Worm (Caenorhabditis elegans): ENCODE measurements around the gene T19D12.6.

DNA sequence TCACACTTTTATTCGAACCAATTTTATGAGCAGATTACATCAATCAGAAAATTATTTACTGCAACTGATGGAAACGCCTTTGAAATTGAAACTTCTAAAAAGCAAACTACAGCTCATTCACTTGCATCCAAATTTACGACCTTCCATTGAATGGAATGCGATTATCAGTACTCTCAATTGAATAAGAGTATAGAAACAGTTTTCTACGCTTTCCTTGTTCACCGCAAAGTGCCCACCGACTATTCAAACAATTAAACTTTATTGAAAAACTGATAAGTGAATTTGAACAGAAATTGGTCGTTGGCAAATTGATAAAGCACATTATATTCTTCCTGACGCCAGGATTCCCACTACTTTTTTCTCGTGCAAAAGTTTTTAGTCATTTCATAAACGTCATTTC, 23.0 kb upstream of the T19D12.6 start:
- TF ChIP-seq pha-4 (tag; optimal IDR thresholded peaks at IDR 0.05): no peak
- no peak for TF ChIP-seq nhr-12 (tag; optimal IDR thresholded peaks at IDR 0.05)

All from whole organism, mixed stage, embryonic.